Worm (Caenorhabditis elegans) whole organism, L2 larva: ENCODE measurements around the gene srab-14.

Experiments
- ama-1 ChIP-seq: fragments of 150-350 bp; optimal IDR thresholded peaks from 2 replicates; lab custom pipeline; 2018; ENCODE audit warnings: inconsistent platforms
- mdl-1 ChIP-seq, 2 experiments: fragments of 150-350 bp in 1 of 2; sonication (generic microtip) in 1 of 2; optimal IDR thresholded peaks; 2 replicates each; lab custom pipeline; 2017; ENCODE audit warnings: missing biosample characterization in 2 of 2, missing genetic modification characterization in 2 of 2
- nhr-10 ChIP-seq: sonication (generic microtip); optimal IDR thresholded peaks from 2 replicates; lab custom pipeline; 2017; ENCODE audit warnings: missing biosample characterization, missing genetic modification characterization
- nhr-237 ChIP-seq: fragments of 150-350 bp; optimal IDR thresholded peaks from 2 replicates; lab custom pipeline; 2014; ENCODE audit warnings: missing biosample characterization, missing genetic modification characterization
- nhr-6 ChIP-seq: fragments of 150-350 bp; optimal IDR thresholded peaks from 2 replicates; lab custom pipeline; 2014; ENCODE audit warnings: missing biosample characterization, missing genetic modification characterization
- snpc-4 ChIP-seq: fragments of 150-350 bp; optimal IDR thresholded peaks from 2 replicates; lab custom pipeline; 2014; ENCODE audit warnings: missing biosample characterization, missing genetic modification characterization
- ztf-1 ChIP-seq: fragments of 200-800 bp; sonication (Bioruptor generic); conservative IDR thresholded peaks from 2 replicates; pipeline ENCODE4 v1.3.6; 2022; ENCODE audit warnings: missing genetic modification characterization, missing compliant biosample characterization
- ztf-11 ChIP-seq: sonication (generic microtip); optimal IDR thresholded peaks from 2 replicates; lab custom pipeline; 2017; ENCODE audit warnings: missing biosample characterization, missing genetic modification characterization
- ztf-4 ChIP-seq: fragments of 150-350 bp; optimal IDR thresholded peaks from 2 replicates; lab custom pipeline; 2014; ENCODE audit warnings: missing biosample characterization, missing genetic modification characterization

- TF ChIP-seq ztf-1 (GFP tag; lab: Robert Waterston, UW) (no peak), ztf-4 (no peak), mdl-1 (tag; optimal IDR thresholded peaks at IDR 0.05; lab: Kevin White, UChicago) (no peak), nhr-6 (tag; lab: Kevin White, UChicago) (no peak), snpc-4 (tag; lab: Kevin White, UChicago) (no peak), nhr-237 (tag; lab: Kevin White, UChicago) (no peak), ama-1 (no peak), ztf-11 (tag; lab: Kevin White, UChicago) (no peak), nhr-10 (tag; lab: Kevin White, UChicago) (no peak)
Observed at ce11 chrII:7530944-7531343, 31.7 kb upstream of the srab-14 start, which contains the start of gene wrt-1.
